Worm (Caenorhabditis elegans) whole organism, L3 larva: ENCODE results near the gene nep-8.

Experiments
- R02D3.7 ChIP-seq: fragments of 150-350 bp; optimal IDR thresholded peaks from 2 replicates; lab custom pipeline; 2014; ENCODE audit warnings: missing biosample characterization, missing genetic modification characterization
- ama-1 ChIP-seq: fragments of 150-350 bp; optimal IDR thresholded peaks from 2 replicates; lab custom pipeline; 2018
- ceh-9 ChIP-seq: sonication (generic microtip); optimal IDR thresholded peaks from 2 replicates; lab custom pipeline; 2018; ENCODE audit warnings: missing biosample characterization, missing genetic modification characterization
- lin-39 ChIP-seq: fragments of 150-350 bp; optimal IDR thresholded peaks from 2 replicates; lab custom pipeline; 2018; ENCODE audit warnings: missing biosample characterization, missing genetic modification reagents, missing genetic modification characterization
- mdl-1 ChIP-seq: fragments of 150-350 bp; optimal IDR thresholded peaks from 2 replicates; lab custom pipeline; 2014; ENCODE audit warnings: missing biosample characterization, missing genetic modification characterization
- nhr-11 ChIP-seq: fragments of 150-350 bp; optimal IDR thresholded peaks from 2 replicates; lab custom pipeline; 2014; ENCODE audit warnings: missing biosample characterization, missing genetic modification characterization
- nhr-12 ChIP-seq: fragments of 150-350 bp; optimal IDR thresholded peaks from 2 replicates; lab custom pipeline; 2014; ENCODE audit warnings: missing biosample characterization, missing genetic modification characterization
- nhr-28 ChIP-seq: fragments of 150-350 bp; optimal IDR thresholded peaks from 2 replicates; lab custom pipeline; 2014; ENCODE audit warnings: missing biosample characterization, missing genetic modification characterization
- nhr-77 ChIP-seq: fragments of 150-350 bp; optimal IDR thresholded peaks from 2 replicates; lab custom pipeline; 2014; ENCODE audit warnings: missing biosample characterization, missing genetic modification characterization
- snpc-4 ChIP-seq: fragments of 150-350 bp; optimal IDR thresholded peaks from 2 replicates; lab custom pipeline; 2014; ENCODE audit warnings: missing biosample characterization, missing genetic modification characterization
- unc-62 ChIP-seq: fragments of 150-350 bp; sonication (generic microtip); optimal IDR thresholded peaks from 4 replicates; lab custom pipeline; 2014; ENCODE audit warnings: missing biosample characterization, missing genetic modification reagents, missing genetic modification characterization

- TF ChIP-seq R02D3.7 (tag; lab: Kevin White, UChicago) (no peak), nhr-77 (tag; lab: Kevin White, UChicago) (no peak), lin-39 (tag; lab: Kevin White, UChicago) (no peak), nhr-11 (no peak), ama-1 (no peak), mdl-1 (tag; lab: Kevin White, UChicago) (no peak), unc-62 (GFP tag; lab: Kevin White, UChicago) (no peak), nhr-12 (tag; lab: Kevin White, UChicago) (no peak), ceh-9 (no peak), snpc-4 (tag; lab: Kevin White, UChicago) (no peak), nhr-28 (tag; lab: Kevin White, UChicago) (no peak)
Measured at ce11 chrII:3385736-3386135, 17.9 kb upstream of the nep-8 start, which contains the start of gene T06D4.2.
